Worm (Caenorhabditis elegans) whole organism, L2 larva: ENCODE measurements around the gene mct-3.

ENCODE experiments used
- ama-1 ChIP-seq: fragments of 150-350 bp; optimal IDR thresholded peaks from 2 replicates; lab custom pipeline; 2018; ENCODE audit warnings: inconsistent platforms
- blmp-1 ChIP-seq: sonication (generic microtip); optimal IDR thresholded peaks from 2 replicates; lab custom pipeline; 2017; ENCODE audit warnings: missing genetic modification characterization, mild to moderate bottlenecking, missing compliant biosample characterization, antibody characterized with exemption, moderate library complexity; ENCODE audit not compliant: insufficient read depth
- elt-3 ChIP-seq: sonication (generic microtip); optimal IDR thresholded peaks from 2 replicates; lab custom pipeline; 2017; ENCODE audit warnings: missing biosample characterization, missing genetic modification characterization
- gmeb-1 ChIP-seq: fragments of 150-350 bp; optimal IDR thresholded peaks from 2 replicates; lab custom pipeline; 2014; ENCODE audit warnings: missing biosample characterization, missing genetic modification characterization
- lin-11 ChIP-seq: fragments of 150-350 bp; sonication (generic microtip); optimal IDR thresholded peaks from 2 replicates; lab custom pipeline; 2014; ENCODE audit warnings: missing biosample characterization, missing genetic modification characterization, inconsistent platforms, mixed read lengths
- mbf-1 ChIP-seq: sonication (generic microtip); optimal IDR thresholded peaks from 2 replicates; lab custom pipeline; 2017; ENCODE audit warnings: missing biosample characterization, missing genetic modification characterization
- nhr-12 ChIP-seq: fragments of 150-350 bp; optimal IDR thresholded peaks from 2 replicates; lab custom pipeline; 2014; ENCODE audit warnings: missing biosample characterization, missing genetic modification characterization
- nhr-237 ChIP-seq: fragments of 150-350 bp; optimal IDR thresholded peaks from 2 replicates; lab custom pipeline; 2014; ENCODE audit warnings: missing biosample characterization, missing genetic modification characterization
- nhr-77 ChIP-seq: fragments of 150-350 bp; optimal IDR thresholded peaks from 2 replicates; lab custom pipeline; 2014; ENCODE audit warnings: missing biosample characterization, missing genetic modification characterization
- sem-4 ChIP-seq: fragments of 150-350 bp; optimal IDR thresholded peaks from 2 replicates; lab custom pipeline; 2014; ENCODE audit warnings: missing biosample characterization, missing genetic modification reagents, missing genetic modification characterization
- unc-55 ChIP-seq: fragments of 150-350 bp; sonication (generic microtip); optimal IDR thresholded peaks from 3 replicates; lab custom pipeline; 2014; ENCODE audit warnings: missing biosample characterization, missing genetic modification reagents, missing genetic modification characterization
- ztf-11 ChIP-seq: sonication (generic microtip); optimal IDR thresholded peaks from 2 replicates; lab custom pipeline; 2017; ENCODE audit warnings: missing biosample characterization, missing genetic modification characterization
- ztf-4 ChIP-seq: fragments of 150-350 bp; optimal IDR thresholded peaks from 2 replicates; lab custom pipeline; 2014; ENCODE audit warnings: missing biosample characterization, missing genetic modification characterization

DNA sequence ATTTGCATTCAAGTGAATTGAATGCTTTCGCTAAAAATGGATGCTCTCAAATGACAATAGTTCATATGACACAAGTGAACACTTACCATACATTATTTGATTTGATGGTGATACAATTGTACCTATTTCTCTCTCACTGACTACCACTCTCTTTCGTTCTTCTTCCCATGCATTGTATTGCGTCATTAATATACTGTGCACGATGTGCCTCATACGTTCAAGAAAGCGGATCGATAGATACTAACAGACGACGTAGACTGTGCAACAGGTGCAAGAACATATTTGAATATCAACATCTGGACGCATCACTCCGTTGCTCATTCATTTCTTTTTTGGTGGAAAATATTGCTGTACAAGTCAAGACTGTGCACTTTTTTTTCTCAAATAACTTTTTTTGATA lies 6.0 kb downstream of the mct-3 start, which contains the start of gene M03B6.4:
- TF ChIP-seq unc-55, result no peak
- no peak for TF ChIP-seq nhr-77 (tag; lab: Kevin White, UChicago)
- TF ChIP-seq ama-1 (lab: Kevin White, UChicago), result no peak
- TF ChIP-seq elt-3 (tag; lab: Kevin White, UChicago), result no peak
- no peak for TF ChIP-seq ztf-4 (tag; lab: Kevin White, UChicago)
- no peak for TF ChIP-seq lin-11 (tag; lab: Kevin White, UChicago)
- TF ChIP-seq nhr-237 (tag; lab: Kevin White, UChicago), result no peak
- no peak for TF ChIP-seq nhr-12
- no peak for TF ChIP-seq blmp-1 (tag; lab: Kevin White, UChicago)
- no peak for TF ChIP-seq mbf-1 (tag; lab: Kevin White, UChicago)
- no peak for TF ChIP-seq ztf-11 (tag; lab: Kevin White, UChicago)
- no peak for TF ChIP-seq sem-4
- no peak for TF ChIP-seq gmeb-1
